Worm (Caenorhabditis elegans): ENCODE measurements around the gene oac-11.

DNA sequence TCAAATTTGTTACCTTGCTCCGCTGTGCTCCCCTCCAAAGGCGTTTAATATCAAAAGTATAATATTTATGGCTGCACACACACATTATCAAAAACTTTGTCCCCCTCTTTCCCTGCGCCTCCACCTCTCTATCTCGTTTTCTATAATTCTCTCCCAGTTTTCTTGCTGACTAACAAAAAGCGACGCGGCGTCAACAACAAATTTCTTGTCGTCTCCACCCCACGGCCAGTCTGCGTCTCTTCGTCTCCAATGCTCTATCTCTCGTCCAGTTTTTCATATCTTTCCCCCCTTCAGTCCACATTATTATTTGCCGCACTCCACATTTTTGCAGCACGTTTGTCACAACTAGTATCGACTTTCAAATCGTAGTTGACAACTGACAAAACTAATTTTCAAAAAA lies 50.2 kb downstream of the oac-11 start:
- no peak for TF ChIP-seq aly-1 (tag; optimal IDR thresholded peaks at IDR 0.05)
- TF ChIP-seq ets-7 (tag; optimal IDR thresholded peaks at IDR 0.05) = no peak
- no peak for TF ChIP-seq sea-1 (GFP tag; conservative IDR thresholded peaks at IDR 0.05)
- TF ChIP-seq F13C5.2 (tag; optimal IDR thresholded peaks at IDR 0.05) = no peak
- TF ChIP-seq tbx-37 (GFP tag; conservative IDR thresholded peaks at IDR 0.05) = no peak
- no peak for TF ChIP-seq B0310.2 (tag; optimal IDR thresholded peaks at IDR 0.05)
